Worm (Caenorhabditis elegans) whole organism, late embryonic: Measurements from ENCODE around the gene C28G1.10.

Source experiments
- ceh-45 ChIP-seq: fragments of 200-800 bp; sonication (Bioruptor generic); IDR thresholded peaks from 2 replicates; pipeline ENCODE4 v1.3.6; 2022; ENCODE audit warnings: missing genetic modification reagents, missing genetic modification characterization, missing compliant biosample characterization
- syd-9 ChIP-seq: sonication (generic microtip); optimal IDR thresholded peaks from 2 replicates; lab custom pipeline; 2016; ENCODE audit warnings: mild to moderate bottlenecking, missing genetic modification characterization, moderate library complexity, missing compliant biosample characterization

ce11 chrX:8888835-8889234 is 41.9 kb downstream of the C28G1.10 start:
- TF ChIP-seq ceh-45, result no peak
- TF ChIP-seq syd-9, result no peak
